Worm (Caenorhabditis elegans): Measurements from ENCODE around the gene W02B12.1.

- TF ChIP-seq unc-62 (GFP tag; optimal IDR thresholded peaks at IDR 0.05): no peak
- no peak for TF ChIP-seq mab-5 (tag; optimal IDR thresholded peaks at IDR 0.05)
- no peak for TF ChIP-seq tbx-8 (GFP tag; optimal IDR thresholded peaks at IDR 0.05)
- no peak for TF ChIP-seq nhr-28 (tag; optimal IDR thresholded peaks at IDR 0.05)
- no peak for TF ChIP-seq pha-4 (tag; optimal IDR thresholded peaks at IDR 0.05)
- no peak for TF ChIP-seq lin-13 (tag; optimal IDR thresholded peaks at IDR 0.05)
- TF ChIP-seq ztf-11 (tag; optimal IDR thresholded peaks at IDR 0.05): no peak
- no peak for TF ChIP-seq snpc-4 (tag; optimal IDR thresholded peaks at IDR 0.05)
- TF ChIP-seq mls-2 (tag; optimal IDR thresholded peaks at IDR 0.05): no peak
- TF ChIP-seq blmp-1 (tag; optimal IDR thresholded peaks at IDR 0.05): no peak
- no peak for TF ChIP-seq flh-1 (GFP tag; optimal IDR thresholded peaks at IDR 0.05)
- no peak for TF ChIP-seq hlh-1 (tag; optimal IDR thresholded peaks at IDR 0.05)
These were observed 30.8 kb upstream of the W02B12.1 start, which contains the start of gene C05D12.2 for ce11 chrII:11417999-11418398.
